Fruit fly (Drosophila melanogaster) whole organism, pupa: ENCODE data around the gene CG14618.

Source experiments
- CG12605 ChIP-seq: fragments of 200-800 bp; sonication (Bioruptor generic); IDR thresholded peaks from 2 replicates; pipeline ENCODE4 v1.3.6; 2022; ENCODE audit warnings: missing biosample characterization, missing genetic modification characterization
- CG32121 ChIP-seq: fragments of 200-800 bp; sonication (Bioruptor generic); IDR thresholded peaks from 2 replicates; pipeline ENCODE4 v1.3.6; 2022; ENCODE audit warnings: missing biosample characterization, missing genetic modification characterization
- CG4496 ChIP-seq: fragments of 200-800 bp; sonication (Bioruptor generic); IDR thresholded peaks from 3 replicates; pipeline ENCODE4 v1.3.6; 2022; ENCODE audit warnings: missing biosample characterization, missing genetic modification characterization
- EcR ChIP-seq: fragments of 200-800 bp; sonication (Bioruptor generic); optimal IDR thresholded peaks from 3 replicates; lab custom pipeline; 2019; ENCODE audit warnings: missing biosample characterization, missing genetic modification characterization, mild to moderate bottlenecking, moderate library complexity, missing genetic modification reagents
- Snoo ChIP-seq: fragments of 200-800 bp; sonication (Bioruptor generic); optimal IDR thresholded peaks from 3 replicates; lab custom pipeline; 2017; ENCODE audit warnings: missing biosample characterization, mild to moderate bottlenecking, missing genetic modification characterization, inconsistent platforms
- fd96Ca ChIP-seq: fragments of 200-800 bp; sonication (Bioruptor generic); IDR thresholded peaks from 3 replicates; pipeline ENCODE4 v1.3.6; 2022; ENCODE audit warnings: missing biosample characterization, missing genetic modification characterization
- gl ChIP-seq: fragments of 200-800 bp; sonication (Bioruptor generic); optimal IDR thresholded peaks from 2 replicates; lab custom pipeline; 2018; ENCODE audit warnings: missing biosample characterization, mild to moderate bottlenecking, missing genetic modification characterization
- rn ChIP-seq: fragments of 200-800 bp; sonication (Bioruptor generic); IDR thresholded peaks from 2 replicates; pipeline ENCODE4 v1.3.6; 2022; ENCODE audit warnings: missing biosample characterization, missing genetic modification characterization

DNA sequence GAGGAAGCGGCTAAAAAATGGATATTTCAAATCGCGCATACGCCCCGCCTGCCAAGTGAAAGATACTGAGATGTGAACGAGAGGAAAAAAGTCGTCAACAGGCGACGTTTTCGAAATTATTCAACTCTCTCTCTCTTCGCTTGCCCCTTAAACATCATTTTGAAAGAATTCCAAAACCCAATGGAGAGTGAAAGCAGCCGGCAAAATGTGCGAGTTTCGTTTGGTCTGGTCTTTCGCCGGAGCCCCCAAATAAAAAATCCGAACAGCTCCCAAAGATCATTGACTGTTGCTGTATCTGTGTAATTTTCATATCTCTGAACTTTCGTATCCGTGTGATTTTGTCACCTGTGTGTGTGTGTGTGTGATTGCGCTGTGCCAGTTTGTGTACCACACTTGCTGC lies 38.6 kb downstream of the CG14618 start:
- no peak for TF ChIP-seq CG4496
- no peak for TF ChIP-seq fd96Ca (GFP tag; lab: Robert Waterston, UW)
- TF ChIP-seq gl (tag; lab: Kevin White, UChicago), result no peak
- no peak for TF ChIP-seq CG32121 (GFP tag; lab: Robert Waterston, UW)
- no peak for TF ChIP-seq EcR (GFP tag; lab: Kevin White, UChicago)
- no peak for TF ChIP-seq CG12605
- TF ChIP-seq Snoo (tag; lab: Kevin White, UChicago), result no peak
- no peak for TF ChIP-seq rn (GFP tag; lab: Robert Waterston, UW)
